Fruit fly (Drosophila melanogaster) whole organism, pupa: Measurements from ENCODE around the gene CG42296.

Experiments used
- CG32121 ChIP-seq: fragments of 200-800 bp; sonication (Bioruptor generic); IDR thresholded peaks from 2 replicates; pipeline ENCODE4 v1.3.6; 2022; ENCODE audit warnings: missing biosample characterization, missing genetic modification characterization
- CG8159 ChIP-seq: fragments of 200-800 bp; sonication (Bioruptor generic); optimal IDR thresholded peaks from 3 replicates; lab custom pipeline; 2018; ENCODE audit warnings: missing biosample characterization, mild to moderate bottlenecking, missing genetic modification characterization, moderate library complexity

dm6 chr2L:2006082-2006669 is 29.7 kb downstream of the CG42296 start, which contains the start of gene CG33543:
- TF ChIP-seq CG8159 (tag; lab: Kevin White, UChicago) (no peak), CG32121 (no peak)
